Worm (Caenorhabditis elegans): ENCODE data around the gene sra-37.

Gene sra-37

ce11 chrX:13846024-13846423 lies 47.1 kb downstream of the sra-37 start:
- TF ChIP-seq dsc-1 (tag; optimal IDR thresholded peaks at IDR 0.05) (peak; percentile 23), rnt-1 (tag; optimal IDR thresholded peaks at IDR 0.05) (peak; percentile 21), pag-3 (tag; optimal IDR thresholded peaks at IDR 0.05; ENCODE audit: borderline replicate concordance, insufficient read depth) (peak; percentile 49), lin-39 (tag; optimal IDR thresholded peaks at IDR 0.05) (no peak), lin-14 (GFP tag; optimal IDR thresholded peaks at IDR 0.05) (peak; percentile 79), blmp-1 (tag; optimal IDR thresholded peaks at IDR 0.05) (peak; percentile 45), vab-15 (tag; optimal IDR thresholded peaks at IDR 0.05) (no peak)

ce11 chrX:13843676-13844075 lies 49.5 kb downstream of the sra-37 start, which contains the start of gene M03B6.5:
M03B6.5 (plus strand) TSS chrX:13843976.
- TF ChIP-seq ceh-82 (tag; optimal IDR thresholded peaks at IDR 0.05) (no peak), ztf-11 (tag; optimal IDR thresholded peaks at IDR 0.05) (no peak), ztf-4 (tag; optimal IDR thresholded peaks at IDR 0.05) (no peak), nhr-237 (tag; optimal IDR thresholded peaks at IDR 0.05) (no peak), ama-1 (optimal IDR thresholded peaks at IDR 0.05) (no peak), alr-1 (tag; optimal IDR thresholded peaks at IDR 0.05; ENCODE audit: borderline replicate concordance) (no peak), lin-39 (tag; optimal IDR thresholded peaks at IDR 0.05) (no peak), unc-98 (GFP tag; IDR thresholded peaks at IDR 0.05) (no peak), ces-1 (GFP tag; optimal IDR thresholded peaks at IDR 0.05) (no peak), fos-1 (tag; optimal IDR thresholded peaks at IDR 0.05) (no peak), nhr-77 (tag; optimal IDR thresholded peaks at IDR 0.05) (no peak), hlh-17 (GFP tag; optimal IDR thresholded peaks at IDR 0.05; ENCODE audit: borderline replicate concordance) (no peak), sox-4 (tag; optimal IDR thresholded peaks at IDR 0.05) (no peak), hlh-4 (tag; optimal IDR thresholded peaks at IDR 0.05) (no peak), aha-1 (tag; optimal IDR thresholded peaks at IDR 0.05) (no peak), nhr-20 (tag; optimal IDR thresholded peaks at IDR 0.05) (no peak), nhr-85 (tag) (no peak), nhr-71 (tag; optimal IDR thresholded peaks at IDR 0.05) (no peak), unc-86 (tag; optimal IDR thresholded peaks at IDR 0.05) (no peak)

ce11 chrX:13841277-13841676 lies 51.9 kb downstream of the sra-37 start, which contains the start of gene M03B6.1:
M03B6.1 (plus strand) TSS chrX:13841610.
- no peak for TF ChIP-seq lin-39 (tag; optimal IDR thresholded peaks at IDR 0.05)
- no peak for TF ChIP-seq irx-1 (tag; optimal IDR thresholded peaks at IDR 0.05)
- no peak for TF ChIP-seq isw-1 (GFP tag; IDR thresholded peaks at IDR 0.05)
- TF ChIP-seq nhr-71 (tag; optimal IDR thresholded peaks at IDR 0.05): peak; percentile 10
- no peak for TF ChIP-seq nhr-12 (tag; optimal IDR thresholded peaks at IDR 0.05)
- TF ChIP-seq F16B12.6 (tag; optimal IDR thresholded peaks at IDR 0.05): no peak
- no peak for TF ChIP-seq efl-1 (optimal IDR thresholded peaks at IDR 0.05)
- TF ChIP-seq efl-1 (GFP tag; optimal IDR thresholded peaks at IDR 0.05 in 1 of 2): no peak
- TF ChIP-seq vab-15 (tag; optimal IDR thresholded peaks at IDR 0.05): no peak
- TF ChIP-seq pax-3 (tag; optimal IDR thresholded peaks at IDR 0.05): no peak
- TF ChIP-seq ztf-4 (tag; optimal IDR thresholded peaks at IDR 0.05): no peak
- TF ChIP-seq dpl-1 (GFP tag; optimal IDR thresholded peaks at IDR 0.05): no peak
- no peak for TF ChIP-seq nhr-84 (tag; optimal IDR thresholded peaks at IDR 0.05)
- no peak for TF ChIP-seq nhr-237 (tag; optimal IDR thresholded peaks at IDR 0.05)
- TF ChIP-seq egl-27 (tag; optimal IDR thresholded peaks at IDR 0.05): no peak
- TF ChIP-seq zip-4 (GFP tag; optimal IDR thresholded peaks at IDR 0.05): no peak
- no peak for TF ChIP-seq nhr-90 (tag; optimal IDR thresholded peaks at IDR 0.05; ENCODE audit: poor library complexity)
- TF ChIP-seq nhr-11 (tag; optimal IDR thresholded peaks at IDR 0.05): no peak
- TF ChIP-seq sup-37 (GFP tag; optimal IDR thresholded peaks at IDR 0.05): no peak
- no peak for TF ChIP-seq zag-1 (tag; optimal IDR thresholded peaks at IDR 0.05)
- peak; percentile 61 for TF ChIP-seq dsc-1 (tag; optimal IDR thresholded peaks at IDR 0.05)
- peak; percentile 60 for TF ChIP-seq lin-14 (GFP tag; optimal IDR thresholded peaks at IDR 0.05)
- TF ChIP-seq fkh-8 (tag; optimal IDR thresholded peaks at IDR 0.05): peak; percentile 29
- TF ChIP-seq ceh-88 (GFP tag; IDR thresholded peaks at IDR 0.05): no peak
- no peak for TF ChIP-seq elt-2 (tag; optimal IDR thresholded peaks at IDR 0.05)
- TF ChIP-seq C04F5.9 (tag; optimal IDR thresholded peaks at IDR 0.05): no peak
- TF ChIP-seq ceh-90 (tag; optimal IDR thresholded peaks at IDR 0.05): no peak
- TF ChIP-seq mab-9 (GFP tag; IDR thresholded peaks at IDR 0.05): no peak
- no peak for TF ChIP-seq mef-2 (tag; optimal IDR thresholded peaks at IDR 0.05)
- TF ChIP-seq elt-3 (tag; optimal IDR thresholded peaks at IDR 0.05): no peak
- TF ChIP-seq lin-35 (GFP tag; optimal IDR thresholded peaks at IDR 0.05): no peak
- peak; percentile 31 for TF ChIP-seq egl-13 (tag; optimal IDR thresholded peaks at IDR 0.05)
